Fruit fly (Drosophila melanogaster): ENCODE data around the gene Atg8a.

Gene Atg8a

dm6 chrX:10802457-10803378, 34.6 kb upstream of the Atg8a start (continued):
- TF ChIP-seq CG10669 (GFP tag; optimal IDR thresholded peaks at IDR 0.05) (peak; percentile 43), CG11762 (GFP tag; optimal IDR thresholded peaks at IDR 0.05; ENCODE audit: insufficient read depth) (peak; percentile 34), CG32006 (GFP tag; optimal IDR thresholded peaks at IDR 0.05) (peak; percentile 82), Sox15 (GFP tag; optimal IDR thresholded peaks at IDR 0.05) (peak; percentile 27), CG16779 (tag; optimal IDR thresholded peaks at IDR 0.05) (no peak), CG8119 (GFP tag; IDR thresholded peaks at IDR 0.05) (peak; percentile 78), CG31627 (GFP tag; optimal IDR thresholded peaks at IDR 0.05) (peak; percentile 41), Eip93F (GFP tag; optimal IDR thresholded peaks at IDR 0.05) (no peak), fkh (GFP tag; optimal IDR thresholded peaks at IDR 0.05) (peak; percentile 32), acj6 (GFP tag; optimal IDR thresholded peaks at IDR 0.05) (peak; percentile 64)

- TF ChIP-seq Met (GFP tag; optimal IDR thresholded peaks at IDR 0.05) (no peak), dsx (GFP tag; optimal IDR thresholded peaks at IDR 0.05; ENCODE audit: poor library complexity, severe bottlenecking) (peak; percentile 29), dac (GFP tag; optimal IDR thresholded peaks at IDR 0.05) (no peak), fd59A (GFP tag; optimal IDR thresholded peaks at IDR 0.05) (no peak), Hr4 (GFP tag; optimal IDR thresholded peaks at IDR 0.05) (no peak), CG10669 (GFP tag; optimal IDR thresholded peaks at IDR 0.05) (no peak), CG1621 (tag; optimal IDR thresholded peaks at IDR 0.05) (peak; percentile 11), CG6163 (GFP tag; IDR thresholded peaks at IDR 0.05) (0 out of 3 replicates have a peak, but pooled peaks have one; percentile 8), CG10631 (GFP tag; optimal IDR thresholded peaks at IDR 0.05) (no peak), CG11902 (GFP tag; optimal IDR thresholded peaks at IDR 0.05) (no peak), CG4318 (GFP tag; optimal IDR thresholded peaks at IDR 0.05) (no peak), achi (GFP tag; optimal IDR thresholded peaks at IDR 0.05) (no peak), Eip93F (GFP tag; optimal IDR thresholded peaks at IDR 0.05) (no peak), Lpt (GFP tag; optimal IDR thresholded peaks at IDR 0.05) (peak; percentile 32), spab (GFP tag; optimal IDR thresholded peaks at IDR 0.05) (no peak), eg (GFP tag; IDR thresholded peaks at IDR 0.05) (peak; percentile 6; the same call in 2 of the 3 replicates)
Measured at dm6 chrX:10801827-10802456, 33.8 kb upstream of the Atg8a start.

- TF ChIP-seq cyc (GFP tag; optimal IDR thresholded peaks at IDR 0.05) (no peak), lz (GFP tag; optimal IDR thresholded peaks at IDR 0.05) (no peak), esn (GFP tag; optimal IDR thresholded peaks at IDR 0.05) (no peak), CG34406 (GFP tag; optimal IDR thresholded peaks at IDR 0.05) (no peak), eg (GFP tag; IDR thresholded peaks at IDR 0.05) (no peak; the same call in 2 of the 3 replicates), CG1621 (tag; optimal IDR thresholded peaks at IDR 0.05) (no peak), CG11902 (GFP tag; optimal IDR thresholded peaks at IDR 0.05) (no peak), Gug (GFP tag; IDR thresholded peaks at IDR 0.05) (no peak), achi (GFP tag; optimal IDR thresholded peaks at IDR 0.05) (no peak), Sox102F (GFP tag; optimal IDR thresholded peaks at IDR 0.05) (no peak), topi (GFP tag; optimal IDR thresholded peaks at IDR 0.05) (no peak), CG6854 (GFP tag; optimal IDR thresholded peaks at IDR 0.05) (no peak), CG32006 (GFP tag; optimal IDR thresholded peaks at IDR 0.05) (no peak), CG8319 (GFP tag; optimal IDR thresholded peaks at IDR 0.05) (no peak), CG6792 (GFP tag; optimal IDR thresholded peaks at IDR 0.05) (no peak), CG6808 (GFP tag; optimal IDR thresholded peaks at IDR 0.05) (no peak), CG8632 (GFP tag; optimal IDR thresholded peaks at IDR 0.05) (no peak)
Measured at dm6 chrX:10801033-10801432, 32.9 kb upstream of the Atg8a start.
